Worm (Caenorhabditis elegans) whole organism, L4 larva: ENCODE data around the gene pdi-6.

Experiments
- F10B5.3 ChIP-seq: sonication (generic microtip); optimal IDR thresholded peaks from 2 replicates; lab custom pipeline; 2016; ENCODE audit warnings: mild to moderate bottlenecking, missing genetic modification characterization, missing compliant biosample characterization
- F37D6.2 ChIP-seq: sonication (generic microtip); optimal IDR thresholded peaks from 2 replicates; lab custom pipeline; 2016; ENCODE audit warnings: mild to moderate bottlenecking, missing genetic modification characterization, missing compliant biosample characterization
- R02D3.7 ChIP-seq: fragments of 150-350 bp; sonication (generic microtip); optimal IDR thresholded peaks from 3 replicates; lab custom pipeline; 2014; ENCODE audit warnings: missing biosample characterization, missing genetic modification characterization
- T26A8.4 ChIP-seq: fragments of 200-800 bp; sonication (Bioruptor generic); IDR thresholded peaks from 2 replicates; pipeline ENCODE4 v1.3.6; 2022; ENCODE audit warnings: missing genetic modification characterization, missing compliant biosample characterization
- ZK337.2 ChIP-seq: fragments of 200-800 bp; sonication (Bioruptor generic); IDR thresholded peaks from 2 replicates; pipeline ENCODE4 v1.3.6; 2022; ENCODE audit warnings: missing genetic modification reagents, missing genetic modification characterization, missing compliant biosample characterization
- aly-2 ChIP-seq: sonication (generic microtip); optimal IDR thresholded peaks from 2 replicates; lab custom pipeline; 2018; ENCODE audit warnings: missing biosample characterization, missing genetic modification characterization
- arid-1 ChIP-seq: fragments of 200-800 bp; sonication (Bioruptor generic); conservative IDR thresholded peaks from 2 replicates; pipeline ENCODE4 v1.3.6; 2022; ENCODE audit warnings: missing genetic modification reagents, missing genetic modification characterization, missing compliant biosample characterization
- ceh-20 ChIP-seq: fragments of 200-800 bp; sonication (Bioruptor generic); IDR thresholded peaks from 2 replicates; pipeline ENCODE4 v1.3.6; 2022; ENCODE audit warnings: missing genetic modification reagents, missing genetic modification characterization, missing compliant biosample characterization
- ceh-28 ChIP-seq: fragments of 150-350 bp; optimal IDR thresholded peaks from 2 replicates; lab custom pipeline; 2014; ENCODE audit warnings: missing biosample characterization, missing genetic modification reagents, missing genetic modification characterization
- ceh-44 ChIP-seq: fragments of 200-800 bp; sonication (Bioruptor generic); IDR thresholded peaks from 2 replicates; pipeline ENCODE4 v1.3.6; 2022; ENCODE audit warnings: missing genetic modification reagents, missing genetic modification characterization, missing compliant biosample characterization
- ceh-62 ChIP-seq: sonication (generic microtip); optimal IDR thresholded peaks from 2 replicates; lab custom pipeline; 2017; ENCODE audit warnings: missing biosample characterization, missing genetic modification characterization
- ceh-82 ChIP-seq: sonication (generic microtip); optimal IDR thresholded peaks from 2 replicates; lab custom pipeline; 2017; ENCODE audit warnings: missing biosample characterization, missing genetic modification characterization
- cey-2 ChIP-seq: sonication (generic microtip); optimal IDR thresholded peaks from 3 replicates; lab custom pipeline; 2017; ENCODE audit warnings: missing genetic modification characterization, mild to moderate bottlenecking, missing compliant biosample characterization, antibody characterized with exemption, borderline replicate concordance; ENCODE audit not compliant: insufficient read depth
- ctbp-1 ChIP-seq: fragments of 200-800 bp; sonication (Bioruptor generic); IDR thresholded peaks from 2 replicates; pipeline ENCODE4 v1.3.6; 2022; ENCODE audit warnings: missing genetic modification reagents, missing genetic modification characterization, missing compliant biosample characterization
- daf-12 ChIP-seq: fragments of 150-350 bp; optimal IDR thresholded peaks from 2 replicates; lab custom pipeline; 2014; ENCODE audit warnings: missing biosample characterization, missing genetic modification reagents, missing genetic modification characterization
- daf-19 ChIP-seq: fragments of 200-800 bp; sonication (Bioruptor generic); conservative IDR thresholded peaks from 2 replicates; pipeline ENCODE4 v1.3.6; 2022; ENCODE audit warnings: missing genetic modification characterization, missing compliant biosample characterization
- dmd-6 ChIP-seq: fragments of 200-800 bp; sonication (Bioruptor generic); IDR thresholded peaks from 2 replicates; pipeline ENCODE4 v1.3.6; 2022; ENCODE audit warnings: missing genetic modification reagents, missing genetic modification characterization, missing compliant biosample characterization
- dmd-9 ChIP-seq: fragments of 200-800 bp; sonication (Bioruptor generic); IDR thresholded peaks from 2 replicates; pipeline ENCODE4 v1.3.6; 2022; ENCODE audit warnings: missing genetic modification reagents, missing genetic modification characterization, missing compliant biosample characterization
- dpl-1 ChIP-seq: fragments of 150-350 bp; optimal IDR thresholded peaks from 2 replicates; lab custom pipeline; 2014; ENCODE audit warnings: missing biosample characterization, missing genetic modification reagents, missing genetic modification characterization
- dve-1 ChIP-seq: sonication (generic microtip); optimal IDR thresholded peaks from 2 replicates; lab custom pipeline; 2017; ENCODE audit warnings: antibody characterized with exemption, mild to moderate bottlenecking, missing genetic modification characterization, missing compliant biosample characterization; ENCODE audit not compliant: insufficient read depth
- egl-27 ChIP-seq: sonication (generic microtip); optimal IDR thresholded peaks from 3 replicates; lab custom pipeline; 2017; ENCODE audit warnings: missing biosample characterization, missing genetic modification reagents, missing genetic modification characterization
- egl-43 ChIP-seq: fragments of 200-800 bp; sonication (Bioruptor generic); IDR thresholded peaks from 2 replicates; pipeline ENCODE4 v1.3.6; 2022; ENCODE audit warnings: missing genetic modification reagents, missing genetic modification characterization, missing compliant biosample characterization
- fkh-10 ChIP-seq: fragments of 150-350 bp; optimal IDR thresholded peaks from 2 replicates; lab custom pipeline; 2014; ENCODE audit warnings: missing biosample characterization, missing genetic modification reagents, missing genetic modification characterization
- fos-1 ChIP-seq: fragments of 150-350 bp; optimal IDR thresholded peaks from 2 replicates; lab custom pipeline; 2014; ENCODE audit warnings: missing biosample characterization, missing genetic modification characterization
- gei-8 ChIP-seq: fragments of 200-800 bp; sonication (Bioruptor generic); optimal IDR thresholded peaks from 2 replicates; lab custom pipeline; 2018; ENCODE audit warnings: mild to moderate bottlenecking, missing genetic modification characterization, missing compliant biosample characterization
- hif-1 ChIP-seq, 2 experiments: sonication (generic microtip); optimal IDR thresholded peaks; 2 replicates each; lab custom pipeline; 2016 to 2017; ENCODE audit warnings: missing compliant biosample characterization in 2 of 2, missing genetic modification characterization in 2 of 2, missing genetic modification reagents in 2 of 2, missing genotype in 2 of 2, mild to moderate bottlenecking in 1 of 2
- hlh-30 ChIP-seq: sonication (generic microtip); optimal IDR thresholded peaks from 2 replicates; lab custom pipeline; 2017; ENCODE audit warnings: antibody characterized with exemption, mild to moderate bottlenecking, missing genetic modification characterization, missing compliant biosample characterization; ENCODE audit not compliant: insufficient read depth
- hmg-1.1 ChIP-seq: fragments of 200-800 bp; sonication (Bioruptor generic); IDR thresholded peaks from 2 replicates; pipeline ENCODE4 v1.3.6; 2022; ENCODE audit warnings: missing genetic modification reagents, missing genetic modification characterization, missing compliant biosample characterization
- jun-1 ChIP-seq: fragments of 150-350 bp; optimal IDR thresholded peaks from 2 replicates; lab custom pipeline; 2014; ENCODE audit warnings: missing biosample characterization, missing genetic modification reagents, missing genetic modification characterization
- lin-38 ChIP-seq: fragments of 200-800 bp; sonication (Bioruptor generic); IDR thresholded peaks from 2 replicates; pipeline ENCODE4 v1.3.6; 2022; ENCODE audit warnings: missing genetic modification reagents, missing genetic modification characterization, missing compliant biosample characterization
- lir-3 ChIP-seq: sonication (generic microtip); optimal IDR thresholded peaks from 2 replicates; lab custom pipeline; 2016; ENCODE audit warnings: mild to moderate bottlenecking, missing genetic modification characterization, missing compliant biosample characterization
- madf-9 ChIP-seq: fragments of 200-800 bp; sonication (Bioruptor generic); conservative IDR thresholded peaks from 2 replicates; pipeline ENCODE4 v1.3.6; 2022; ENCODE audit warnings: missing genetic modification reagents, missing genetic modification characterization, missing compliant biosample characterization
- mdl-1 ChIP-seq, 2 experiments: fragments of 150-350 bp in 1 of 2; sonication (generic microtip) in 1 of 2; optimal IDR thresholded peaks; 2 replicates each; lab custom pipeline; 2014 to 2017; ENCODE audit warnings: missing biosample characterization in 2 of 2, missing genetic modification characterization in 2 of 2
- mdt-29 ChIP-seq: fragments of 200-800 bp; sonication (Bioruptor generic); IDR thresholded peaks from 2 replicates; pipeline ENCODE4 v1.3.6; 2022; ENCODE audit warnings: missing genetic modification reagents, missing genetic modification characterization, missing compliant biosample characterization
- mep-1 ChIP-seq: fragments of 150-350 bp; sonication (generic microtip); optimal IDR thresholded peaks from 3 replicates; lab custom pipeline; 2014; ENCODE audit warnings: missing biosample characterization, missing genetic modification characterization
- mxl-3 ChIP-seq: fragments of 200-800 bp; sonication (Bioruptor generic); optimal IDR thresholded peaks from 2 replicates; lab custom pipeline; 2018; ENCODE audit warnings: mild to moderate bottlenecking, missing genetic modification characterization, missing compliant biosample characterization
- nhr-10 ChIP-seq: fragments of 150-350 bp; optimal IDR thresholded peaks from 2 replicates; lab custom pipeline; 2014; ENCODE audit warnings: missing biosample characterization, missing genetic modification characterization
- nhr-11 ChIP-seq: fragments of 150-350 bp; optimal IDR thresholded peaks from 2 replicates; lab custom pipeline; 2014; ENCODE audit warnings: missing biosample characterization, missing genetic modification characterization
- nhr-111 ChIP-seq: fragments of 200-800 bp; sonication (Bioruptor generic); optimal IDR thresholded peaks from 2 replicates; lab custom pipeline; 2018; ENCODE audit warnings: mild to moderate bottlenecking, missing genetic modification characterization, missing compliant biosample characterization
- nhr-25 ChIP-seq: sonication (generic microtip); optimal IDR thresholded peaks from 2 replicates; lab custom pipeline; 2017; ENCODE audit warnings: missing genetic modification characterization, mild to moderate bottlenecking, missing compliant biosample characterization, antibody characterized with exemption, moderate library complexity, borderline replicate concordance; ENCODE audit not compliant: insufficient read depth
- nhr-41 ChIP-seq: fragments of 200-800 bp; sonication (Bioruptor generic); IDR thresholded peaks from 2 replicates; pipeline ENCODE4 v1.3.6; 2022; ENCODE audit warnings: missing genetic modification reagents, missing genetic modification characterization, missing compliant biosample characterization
- nhr-77 ChIP-seq: fragments of 150-350 bp; optimal IDR thresholded peaks from 2 replicates; lab custom pipeline; 2014; ENCODE audit warnings: missing biosample characterization, missing genetic modification characterization
- pha-4 ChIP-seq, 2 experiments: fragments of 150-350 bp in 1 of 2; fragments of 200-800 bp in 1 of 2; sonication (Bioruptor generic) in 1 of 2; IDR thresholded peaks in 1 of 2; optimal IDR thresholded peaks in 1 of 2; 2 replicates each; pipeline versions ENCODE4 v1.3.6 to Lab custom; 2014 to 2022; ENCODE audit warnings: missing genetic modification characterization in 2 of 2, missing genetic modification reagents in 2 of 2, missing biosample characterization in 1 of 2, missing compliant biosample characterization in 1 of 2
- pqm-1 ChIP-seq: sonication (generic microtip); optimal IDR thresholded peaks from 2 replicates; lab custom pipeline; 2017; ENCODE audit warnings: missing biosample characterization, missing genetic modification characterization
- rbr-2 ChIP-seq: sonication (generic microtip); optimal IDR thresholded peaks from 2 replicates; lab custom pipeline; 2016; ENCODE audit warnings: missing genotype, missing genetic modification characterization, missing compliant biosample characterization
- saeg-2 ChIP-seq: fragments of 200-800 bp; sonication (Bioruptor generic); IDR thresholded peaks from 2 replicates; pipeline ENCODE4 v1.3.6; 2022; ENCODE audit warnings: missing genetic modification reagents, missing genetic modification characterization, missing compliant biosample characterization
- tra-1 ChIP-seq: fragments of 200-800 bp; sonication (Bioruptor generic); IDR thresholded peaks from 2 replicates; pipeline ENCODE4 v1.3.6; 2022; ENCODE audit warnings: missing genetic modification reagents, missing genetic modification characterization, missing compliant biosample characterization
- zag-1 ChIP-seq: fragments of 150-350 bp; optimal IDR thresholded peaks from 2 replicates; lab custom pipeline; 2014; ENCODE audit warnings: missing biosample characterization, missing genetic modification characterization
- ztf-11 ChIP-seq: fragments of 150-350 bp; optimal IDR thresholded peaks from 2 replicates; lab custom pipeline; 2014; ENCODE audit warnings: missing biosample characterization, missing genetic modification characterization
- ztf-7 ChIP-seq: fragments of 150-350 bp; optimal IDR thresholded peaks from 2 replicates; lab custom pipeline; 2014; ENCODE audit warnings: missing biosample characterization, missing genetic modification characterization

pdi-6 gene

DNA sequence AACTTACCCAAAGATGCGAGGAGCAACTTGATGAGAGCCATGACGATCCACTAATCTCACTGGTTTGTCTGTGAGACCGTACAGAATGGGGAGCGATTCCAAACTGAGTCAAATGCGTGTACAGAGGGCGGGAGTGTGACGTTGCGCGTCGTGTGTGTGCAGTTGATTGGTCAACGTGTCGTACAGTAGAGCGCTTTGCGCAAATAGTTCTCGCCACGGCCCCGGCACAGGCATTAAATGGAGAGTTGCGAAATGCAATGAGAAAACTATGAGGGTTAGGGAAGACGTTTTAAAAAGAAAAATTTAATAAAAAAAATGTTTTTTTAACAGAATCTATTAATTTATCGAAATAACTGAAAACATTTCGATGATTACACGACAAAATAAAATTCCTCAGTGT, at the start of gene pdi-6 (continued):
- TF ChIP-seq nhr-77 (tag; lab: Kevin White, UChicago) = peak; percentile 75
- TF ChIP-seq nhr-25 (tag; lab: Kevin White, UChicago) = peak; percentile 73
- peak; percentile 36; the same call in 1 of the 2 replicates for TF ChIP-seq nhr-41 (GFP tag; lab: Robert Waterston, UW)
- peak; percentile 36 for TF ChIP-seq nhr-10
- TF ChIP-seq dmd-9 (GFP tag; lab: Robert Waterston, UW) = peak; percentile 96
- peak; percentile 90 for TF ChIP-seq dve-1 (tag; lab: Kevin White, UChicago)
- TF ChIP-seq gei-8 (GFP tag; lab: Kevin White, UChicago) = no peak
- no peak for TF ChIP-seq R02D3.7
- TF ChIP-seq zag-1 (tag; lab: Kevin White, UChicago) = no peak
- TF ChIP-seq fkh-10 (GFP tag; lab: Kevin White, UChicago) = peak; percentile 60
- TF ChIP-seq ceh-62 (tag; lab: Kevin White, UChicago) = no peak
- TF ChIP-seq ceh-28 (tag; lab: Kevin White, UChicago) = no peak
- TF ChIP-seq daf-12 (tag; lab: Kevin White, UChicago) = no peak
- peak; percentile 82 for TF ChIP-seq dpl-1
- TF ChIP-seq mxl-3 = peak; percentile 97
- TF ChIP-seq ZK337.2 (GFP tag; lab: Robert Waterston, UW) = 0 out of 2 replicates have a peak, but pooled peaks have one; percentile 59
- peak; percentile 51 to 82 for TF ChIP-seq mdl-1 (tag; optimal IDR thresholded peaks at IDR 0.05; lab: Kevin White, UChicago)
- no peak for TF ChIP-seq lir-3 (tag; lab: Kevin White, UChicago)
- no peak for TF ChIP-seq daf-19
- TF ChIP-seq hmg-1.1 (GFP tag; lab: Robert Waterston, UW) = peak; percentile 87
- no peak for TF ChIP-seq T26A8.4 (GFP tag; lab: Robert Waterston, UW)
- peak; percentile 85 for TF ChIP-seq madf-9 (GFP tag; lab: Robert Waterston, UW)
- TF ChIP-seq hlh-30 (tag; lab: Kevin White, UChicago) = peak; percentile 90
- peak; percentile 92 for TF ChIP-seq dmd-6
- TF ChIP-seq hif-1 (tag; optimal IDR thresholded peaks at IDR 0.05; lab: Kevin White, UChicago) = peak; percentile 26 to 86
- TF ChIP-seq pqm-1 (tag; lab: Kevin White, UChicago) = peak; percentile 53
- no peak for TF ChIP-seq fos-1 (tag; lab: Kevin White, UChicago)
- peak; percentile 58 for TF ChIP-seq jun-1 (tag; lab: Kevin White, UChicago)
- TF ChIP-seq mdt-29 (GFP tag; lab: Robert Waterston, UW) = no peak
- TF ChIP-seq nhr-11 (tag; lab: Kevin White, UChicago) = peak; percentile 85
- TF ChIP-seq rbr-2 = peak; percentile 89
- peak; percentile 95 for TF ChIP-seq mep-1 (tag; lab: Kevin White, UChicago)
- TF ChIP-seq arid-1 (GFP tag; lab: Robert Waterston, UW) = peak; percentile 37; the same call in 1 of the 2 replicates
- TF ChIP-seq pha-4 (GFP tag; IDR thresholded peaks at IDR 0.05; lab: Robert Waterston, UW) = no peak
- no peak for TF ChIP-seq pha-4 (tag; optimal IDR thresholded peaks at IDR 0.05; lab: Kevin White, UChicago)
- TF ChIP-seq lin-38 = peak; percentile 99
- peak; percentile 83 for TF ChIP-seq ceh-44 (GFP tag; lab: Robert Waterston, UW)
- no peak for TF ChIP-seq egl-43 (GFP tag; lab: Robert Waterston, UW)
- TF ChIP-seq egl-27 = no peak
- peak; percentile 66 for TF ChIP-seq F37D6.2 (tag; lab: Kevin White, UChicago)
- no peak for TF ChIP-seq aly-2 (tag; lab: Kevin White, UChicago)
- peak; percentile 81 for TF ChIP-seq tra-1
- TF ChIP-seq ceh-20 = peak; percentile 83
- TF ChIP-seq nhr-111 (GFP tag; lab: Kevin White, UChicago) = no peak
- TF ChIP-seq saeg-2 (GFP tag; lab: Robert Waterston, UW) = no peak
- peak; percentile 13 for TF ChIP-seq ztf-7 (tag; lab: Kevin White, UChicago)
- no peak for TF ChIP-seq cey-2 (tag; lab: Kevin White, UChicago)
- TF ChIP-seq F10B5.3 = peak; percentile 64
- no peak for TF ChIP-seq ceh-82 (tag; lab: Kevin White, UChicago)
- no peak for TF ChIP-seq ztf-11 (tag; lab: Kevin White, UChicago)
- TF ChIP-seq ctbp-1 (GFP tag; lab: Robert Waterston, UW) = 0 out of 2 replicates have a peak, but pooled peaks have one; percentile 30
